Fruit fly (Drosophila melanogaster) whole organism, embryonic: Measurements from ENCODE around the gene bor.

Source experiments
- ATbp ChIP-seq: fragments of 200-800 bp; sonication (Bioruptor generic); optimal IDR thresholded peaks from 2 replicates; lab custom pipeline; 2017; ENCODE audit warnings: missing biosample characterization, mild to moderate bottlenecking, missing genetic modification characterization, missing genetic modification reagents
- Antp ChIP-seq: fragments of 200-800 bp; sonication (Bioruptor generic); optimal IDR thresholded peaks from 3 replicates; lab custom pipeline; 2016; ENCODE audit warnings: missing biosample characterization, missing genetic modification characterization
- Asciz ChIP-seq: fragments of 200-800 bp; sonication (Bioruptor generic); optimal IDR thresholded peaks from 2 replicates; lab custom pipeline; 2017; ENCODE audit warnings: missing biosample characterization, mild to moderate bottlenecking, missing genetic modification characterization, missing genetic modification reagents
- BtbVII ChIP-seq: fragments of 200-800 bp; sonication (Bioruptor generic); optimal IDR thresholded peaks from 3 replicates; lab custom pipeline; 2017; ENCODE audit warnings: missing biosample characterization, mild to moderate bottlenecking, missing genetic modification characterization
- C15 ChIP-seq: fragments of 200-800 bp; sonication (Bioruptor generic); IDR thresholded peaks from 3 replicates; pipeline ENCODE4 v1.3.6; 2022; ENCODE audit warnings: missing biosample characterization, missing genetic modification characterization
- CG13296 ChIP-seq: fragments of 200-800 bp; sonication (Bioruptor generic); optimal IDR thresholded peaks from 3 replicates; lab custom pipeline; 2018; ENCODE audit warnings: missing biosample characterization, mild to moderate bottlenecking, missing genetic modification characterization
- CG15011 ChIP-seq: fragments of 200-800 bp; sonication (Bioruptor generic); optimal IDR thresholded peaks from 3 replicates; lab custom pipeline; 2018; ENCODE audit warnings: missing biosample characterization, mild to moderate bottlenecking, missing genetic modification characterization
- CG15073 ChIP-seq: fragments of 200-800 bp; sonication (Bioruptor generic); optimal IDR thresholded peaks from 2 replicates; lab custom pipeline; 2016; ENCODE audit warnings: missing biosample characterization, missing genetic modification characterization
- CG15269 ChIP-seq: fragments of 200-800 bp; sonication (Bioruptor generic); optimal IDR thresholded peaks from 2 replicates; lab custom pipeline; 2018; ENCODE audit warnings: missing biosample characterization, mild to moderate bottlenecking, missing genetic modification characterization, moderate library complexity
- CG15514 ChIP-seq: fragments of 200-800 bp; sonication (Bioruptor generic); optimal IDR thresholded peaks from 3 replicates; lab custom pipeline; 2017; ENCODE audit warnings: missing biosample characterization, missing genetic modification characterization, mild to moderate bottlenecking, moderate library complexity, missing genetic modification reagents
- CG1647 ChIP-seq: fragments of 200-800 bp; sonication (Bioruptor generic); optimal IDR thresholded peaks from 3 replicates; lab custom pipeline; 2016; ENCODE audit warnings: missing biosample characterization, missing genetic modification characterization
- CG17359 ChIP-seq: fragments of 200-800 bp; sonication (Bioruptor generic); optimal IDR thresholded peaks from 3 replicates; lab custom pipeline; 2018; ENCODE audit warnings: missing biosample characterization, mild to moderate bottlenecking, missing genetic modification characterization, moderate library complexity
- CG33557 ChIP-seq: fragments of 200-800 bp; sonication (Bioruptor generic); optimal IDR thresholded peaks from 2 replicates; lab custom pipeline; 2019; ENCODE audit warnings: missing biosample characterization, mild to moderate bottlenecking, missing genetic modification characterization, moderate library complexity
- CG3407 ChIP-seq: fragments of 200-800 bp; sonication (Bioruptor generic); optimal IDR thresholded peaks from 2 replicates; lab custom pipeline; 2018; ENCODE audit warnings: missing biosample characterization, mild to moderate bottlenecking, missing genetic modification characterization
- CG3995 ChIP-seq: fragments of 200-800 bp; sonication (Bioruptor generic); optimal IDR thresholded peaks from 3 replicates; lab custom pipeline; 2016; ENCODE audit warnings: missing biosample characterization, missing genetic modification characterization
- CG4424 ChIP-seq: fragments of 200-800 bp; sonication (Bioruptor generic); optimal IDR thresholded peaks from 3 replicates; lab custom pipeline; 2016; ENCODE audit warnings: missing biosample characterization, missing genetic modification characterization
- CG8290 ChIP-seq, 3 experiments: fragments of 200-800 bp; sonication (Bioruptor generic); optimal IDR thresholded peaks; 2 replicates each; lab custom pipeline; 2016 to 2019; ENCODE audit warnings: missing biosample characterization in 3 of 3, missing genetic modification characterization in 3 of 3, mild to moderate bottlenecking in 2 of 3, moderate library complexity in 1 of 3
- CG9215 ChIP-seq: fragments of 200-800 bp; sonication (Bioruptor generic); IDR thresholded peaks from 2 replicates; pipeline ENCODE4 v1.3.6; 2022; ENCODE audit warnings: missing biosample characterization, missing genetic modification characterization
- CG9932 ChIP-seq: fragments of 200-800 bp; sonication (Bioruptor generic); IDR thresholded peaks from 2 replicates; pipeline ENCODE4 v1.3.6; 2022; ENCODE audit warnings: missing biosample characterization, missing genetic modification characterization
- D19A ChIP-seq: fragments of 200-800 bp; optimal IDR thresholded peaks from 3 replicates; lab custom pipeline; 2019; ENCODE audit warnings: missing biosample characterization, mild to moderate bottlenecking, missing genetic modification characterization, moderate library complexity
- MTF-1 ChIP-seq: fragments of 200-800 bp; sonication (Bioruptor generic); optimal IDR thresholded peaks from 2 replicates; lab custom pipeline; 2018; ENCODE audit warnings: missing biosample characterization, mild to moderate bottlenecking, missing genetic modification characterization, borderline replicate concordance
- Med ChIP-seq: fragments of 200-800 bp; sonication (Bioruptor generic); peaks from one replicate; lab custom pipeline; 2016; ENCODE audit warnings: missing biosample characterization, missing genetic modification characterization, mild to moderate bottlenecking, inconsistent platforms, moderate library complexity
- Opbp ChIP-seq: fragments of 200-800 bp; sonication (Bioruptor generic); IDR thresholded peaks from 3 replicates; pipeline ENCODE4 v1.3.6; 2022; ENCODE audit warnings: missing biosample characterization, missing genetic modification characterization; ENCODE audit not compliant: partially characterized antibody
- Pdp1 ChIP-seq, 2 experiments: fragments of 200-800 bp; sonication (Bioruptor generic); optimal IDR thresholded peaks; 3 replicates each; lab custom pipeline; 2016; ENCODE audit warnings: missing biosample characterization in 2 of 2, missing genetic modification characterization in 2 of 2, mild to moderate bottlenecking in 1 of 2, moderate library complexity in 1 of 2
- Scr ChIP-seq: fragments of 200-800 bp; sonication (Bioruptor generic); IDR thresholded peaks from 2 replicates; pipeline ENCODE4 v1.3.6; 2022; ENCODE audit warnings: missing biosample characterization, missing genetic modification characterization; ENCODE audit not compliant: partially characterized antibody
- Tbp ChIP-seq: fragments of >200 bp; optimal IDR thresholded peaks from 2 replicates; lab custom pipeline; 2018; ENCODE audit warnings: missing biosample characterization, missing genetic modification characterization
- al ChIP-seq: fragments of 200-800 bp; sonication (Bioruptor generic); IDR thresholded peaks from 2 replicates; pipeline ENCODE4 v1.3.6; 2022; ENCODE audit warnings: missing biosample characterization, missing genetic modification characterization
- cg ChIP-seq: fragments of 200-800 bp; sonication (Bioruptor generic); optimal IDR thresholded peaks from 3 replicates; lab custom pipeline; 2019; ENCODE audit warnings: missing biosample characterization, mild to moderate bottlenecking, missing genetic modification characterization, moderate library complexity
- croc ChIP-seq: fragments of 200-800 bp; sonication (Bioruptor generic); conservative IDR thresholded peaks from 3 replicates; pipeline ENCODE4 v1.3.6; 2022; ENCODE audit warnings: missing biosample characterization, missing genetic modification characterization
- crol ChIP-seq: fragments of 200-800 bp; sonication (Bioruptor generic); IDR thresholded peaks from 2 replicates; pipeline ENCODE4 v1.3.6; 2022; ENCODE audit warnings: missing biosample characterization, missing genetic modification characterization
- exex ChIP-seq: fragments of 200-800 bp; sonication (Bioruptor generic); optimal IDR thresholded peaks from 4 replicates; lab custom pipeline; 2018; ENCODE audit warnings: missing biosample characterization, mild to moderate bottlenecking, missing genetic modification characterization, moderate library complexity
- gem ChIP-seq: fragments of 200-800 bp; sonication (Bioruptor generic); optimal IDR thresholded peaks from 2 replicates; lab custom pipeline; 2019; ENCODE audit warnings: missing biosample characterization, mild to moderate bottlenecking, missing genetic modification characterization, moderate library complexity
- hth ChIP-seq: fragments of >200 bp; optimal IDR thresholded peaks from 2 replicates; lab custom pipeline; 2017; ENCODE audit warnings: inconsistent platforms
- kah ChIP-seq: fragments of 200-800 bp; sonication (Bioruptor generic); optimal IDR thresholded peaks from 2 replicates; lab custom pipeline; 2018; ENCODE audit warnings: missing biosample characterization, mild to moderate bottlenecking, missing genetic modification characterization
- lbe ChIP-seq: fragments of 200-800 bp; sonication (Bioruptor generic); optimal IDR thresholded peaks from 2 replicates; lab custom pipeline; 2016; ENCODE audit warnings: missing biosample characterization, mild to moderate bottlenecking, missing genetic modification characterization
- mirr ChIP-seq: fragments of 200-800 bp; sonication (Bioruptor generic); optimal IDR thresholded peaks from 3 replicates; lab custom pipeline; 2018; ENCODE audit warnings: missing biosample characterization, mild to moderate bottlenecking, missing genetic modification characterization
- nom ChIP-seq: fragments of 200-800 bp; sonication (Bioruptor generic); optimal IDR thresholded peaks from 2 replicates; lab custom pipeline; 2017; ENCODE audit warnings: missing biosample characterization, missing genetic modification characterization, mild to moderate bottlenecking, moderate library complexity, missing genetic modification reagents
- odd ChIP-seq: fragments of 200-800 bp; sonication (Bioruptor generic); optimal IDR thresholded peaks from 2 replicates; lab custom pipeline; 2017; ENCODE audit warnings: missing biosample characterization, mild to moderate bottlenecking, missing genetic modification characterization
- p53 ChIP-seq: fragments of 200-800 bp; sonication (Bioruptor generic); optimal IDR thresholded peaks from 2 replicates; lab custom pipeline; 2016; ENCODE audit warnings: missing biosample characterization, missing genetic modification characterization
- pum ChIP-seq: fragments of 200-800 bp; sonication (Bioruptor generic); optimal IDR thresholded peaks from 2 replicates; lab custom pipeline; 2016; ENCODE audit warnings: missing biosample characterization, missing genetic modification characterization
- ro ChIP-seq: fragments of 200-800 bp; sonication (Bioruptor generic); IDR thresholded peaks from 2 replicates; pipeline ENCODE4 v1.3.6; 2022; ENCODE audit warnings: missing biosample characterization, missing genetic modification characterization
- sim ChIP-seq: fragments of 200-800 bp; sonication (Bioruptor generic); IDR thresholded peaks from 2 replicates; pipeline ENCODE4 v1.3.6; 2022; ENCODE audit warnings: missing biosample characterization, missing genetic modification characterization
- ssp ChIP-seq: fragments of 200-800 bp; sonication (Bioruptor generic); IDR thresholded peaks from 2 replicates; pipeline ENCODE4 v1.3.6; 2022; ENCODE audit warnings: missing biosample characterization, missing genetic modification characterization
- tx ChIP-seq: fragments of 200-800 bp; sonication (Bioruptor generic); optimal IDR thresholded peaks from 2 replicates; lab custom pipeline; 2016; ENCODE audit warnings: missing biosample characterization, missing genetic modification characterization
- wek ChIP-seq: fragments of 200-800 bp; sonication (Bioruptor generic); optimal IDR thresholded peaks from 3 replicates; lab custom pipeline; 2018; ENCODE audit warnings: missing biosample characterization, mild to moderate bottlenecking, missing genetic modification characterization, moderate library complexity
- z ChIP-seq: fragments of 200-800 bp; sonication (Bioruptor generic); IDR thresholded peaks from 3 replicates; pipeline ENCODE4 v1.3.6; 2022; ENCODE audit warnings: missing biosample characterization, missing genetic modification characterization

bor gene

DNA sequence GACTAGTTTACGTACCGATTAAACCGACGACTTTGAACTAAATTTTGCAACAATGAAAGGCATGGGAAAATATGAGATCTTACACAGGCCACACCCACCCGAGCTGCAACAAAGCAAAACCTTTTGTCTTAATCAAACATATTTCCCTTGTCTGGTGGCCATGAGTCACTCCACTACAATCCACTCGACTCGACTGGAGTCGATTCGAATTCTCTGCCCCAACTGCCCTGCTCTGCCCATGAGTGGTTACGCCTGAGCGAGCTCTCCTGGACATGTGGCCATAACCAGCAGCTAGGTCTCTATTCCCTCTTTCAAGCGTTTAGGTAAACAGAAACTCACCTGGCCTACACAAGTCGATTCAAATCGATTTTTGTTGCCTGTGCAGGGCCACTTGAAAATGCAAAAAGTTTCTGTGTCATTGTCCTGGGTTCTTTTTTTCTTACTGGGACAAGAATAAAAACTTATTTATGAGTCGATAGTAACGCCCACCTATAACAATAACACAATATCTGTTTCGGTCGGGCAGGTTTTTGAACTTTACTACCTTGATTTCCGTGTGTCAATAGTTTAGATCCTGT lies 24.9 kb upstream of the bor start (continued):
- TF ChIP-seq C15 (GFP tag; lab: Robert Waterston, UW) (no peak), CG13296 (GFP tag; lab: Kevin White, UChicago) (no peak), MTF-1 (GFP tag; lab: Kevin White, UChicago) (no peak), z (GFP tag; lab: Robert Waterston, UW) (peak; percentile 76), p53 (GFP tag; lab: Kevin White, UChicago) (no peak), CG9215 (no peak), wek (no peak), lbe (GFP tag; lab: Kevin White, UChicago) (no peak), BtbVII (no peak), hth (lab: Kevin White, UChicago) (no peak), CG17359 (tag; lab: Kevin White, UChicago) (no peak), pum (GFP tag; lab: Kevin White, UChicago) (no peak), Asciz (no peak), Scr (no peak), Opbp (GFP tag; lab: Robert Waterston, UW) (no peak), Med (GFP tag; lab: Kevin White, UChicago) (peak; percentile 42), tx (no peak), croc (GFP tag; lab: Robert Waterston, UW) (no peak), gem (tag; lab: Kevin White, UChicago) (no peak), Tbp (GFP tag; lab: Kevin White, UChicago) (no peak), odd (GFP tag; lab: Kevin White, UChicago) (no peak), ssp (no peak)

DNA sequence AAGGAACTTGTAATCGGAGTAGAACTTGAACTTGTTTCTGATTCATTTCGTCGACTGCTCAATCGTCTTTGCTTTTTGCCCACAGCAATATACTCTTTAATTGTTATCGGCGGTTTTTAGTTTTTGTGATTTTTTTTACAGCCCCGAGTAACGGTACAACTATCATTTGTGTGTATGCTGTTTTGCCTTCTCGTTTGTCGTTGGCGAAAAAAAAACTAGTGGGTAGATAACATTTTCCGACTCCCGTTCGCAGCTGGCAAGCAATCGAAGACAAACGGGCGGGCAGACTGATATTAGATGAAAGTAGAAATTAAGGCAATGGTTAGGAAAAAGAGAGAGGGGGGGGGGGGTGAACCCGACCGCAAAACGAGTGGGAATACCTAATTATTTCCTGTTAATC lies 23.9 kb upstream of the bor start:
- TF ChIP-seq crol (GFP tag; lab: Robert Waterston, UW): peak; percentile 47
- no peak for TF ChIP-seq CG15011 (GFP tag; lab: Kevin White, UChicago)
- TF ChIP-seq ro (GFP tag; lab: Robert Waterston, UW): no peak
- peak; percentile 43 for TF ChIP-seq CG15514 (GFP tag; lab: Kevin White, UChicago)
- peak; percentile 14 for TF ChIP-seq exex (tag; lab: Kevin White, UChicago)
- TF ChIP-seq kah (GFP tag; lab: Kevin White, UChicago): no peak

DNA sequence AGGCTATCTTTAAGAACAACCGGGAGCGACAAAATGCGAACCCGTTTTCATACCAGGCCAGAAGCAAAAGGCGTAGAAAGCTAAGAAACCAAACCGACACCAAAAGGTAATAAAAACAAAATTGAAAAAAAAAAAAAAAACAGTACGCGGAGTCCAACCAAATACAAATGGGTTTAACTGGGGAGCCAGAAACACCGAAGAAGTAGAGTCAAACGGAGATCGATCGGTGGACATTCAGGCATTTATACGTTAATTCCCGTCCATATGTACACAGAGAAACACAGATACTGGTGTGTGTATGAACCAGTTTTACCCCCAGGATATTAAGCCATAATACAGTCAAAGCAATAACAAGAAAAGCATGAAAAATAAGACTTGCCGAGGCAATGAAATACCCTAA lies 23.3 kb upstream of the bor start:
- TF ChIP-seq CG15269 (tag; lab: Kevin White, UChicago) (no peak), D19A (tag; lab: Kevin White, UChicago) (peak; percentile 31), nom (GFP tag; lab: Kevin White, UChicago) (peak; percentile 47)

DNA sequence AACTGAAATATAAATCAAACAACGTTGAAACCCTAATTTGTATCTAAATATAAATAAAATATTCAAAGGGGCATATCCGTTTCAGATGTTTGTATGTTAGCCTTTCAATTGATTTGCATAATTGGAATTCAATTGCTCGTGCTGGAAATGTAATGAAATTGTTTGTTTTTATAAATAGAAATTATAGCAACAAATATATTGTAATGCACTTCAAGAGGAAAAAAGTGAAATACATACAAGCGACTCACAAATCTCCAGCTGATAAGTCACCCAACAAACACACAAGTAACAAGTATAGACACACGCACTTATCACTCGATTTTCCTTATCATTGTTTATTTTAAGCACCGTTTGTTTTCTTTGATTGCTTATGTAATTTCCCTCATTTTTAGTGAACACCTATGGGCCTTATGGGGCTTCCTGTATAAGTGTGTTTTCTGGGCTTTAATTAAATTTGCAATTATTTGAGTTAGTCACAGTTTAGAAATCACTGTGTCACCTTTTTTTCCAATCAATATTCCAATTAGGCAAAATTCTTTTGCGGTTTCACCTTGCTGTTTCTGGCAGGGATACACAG lies 21.8 kb upstream of the bor start:
- peak; percentile 19 for TF ChIP-seq ATbp
- TF ChIP-seq CG1647 (GFP tag; lab: Kevin White, UChicago): no peak
- TF ChIP-seq Pdp1 (GFP tag; optimal IDR thresholded peaks at IDR 0.05; lab: Kevin White, UChicago): peak in 1 of 2 experiments; percentile 95
- peak; percentile 7 for TF ChIP-seq CG3407 (GFP tag; lab: Kevin White, UChicago)
- peak; percentile 28 for TF ChIP-seq mirr
- peak; percentile 34 for TF ChIP-seq CG33557
- TF ChIP-seq CG9932 (GFP tag; lab: Robert Waterston, UW): no peak
- TF ChIP-seq Antp: no peak
- peak; percentile 10 for TF ChIP-seq cg (GFP tag; lab: Kevin White, UChicago)
- TF ChIP-seq CG3995 (GFP tag; lab: Kevin White, UChicago): peak; percentile 21
- TF ChIP-seq sim: no peak
- no peak for TF ChIP-seq al (GFP tag; lab: Robert Waterston, UW)
- TF ChIP-seq CG15073 (GFP tag; lab: Kevin White, UChicago): no peak
- TF ChIP-seq CG4424: no peak
- TF ChIP-seq CG8290 (GFP tag; optimal IDR thresholded peaks at IDR 0.05; lab: Kevin White, UChicago): no peak
- TF ChIP-seq CG8290 (tag; optimal IDR thresholded peaks at IDR 0.05; lab: Kevin White, UChicago): no peak
- no peak for TF ChIP-seq Asciz
